Fruit fly (Drosophila melanogaster) whole organism, embryonic: ENCODE results near the gene Cht2.

Source experiments
- Adf1 ChIP-seq: fragments of 200-800 bp; sonication (Bioruptor generic); IDR thresholded peaks from 2 replicates; pipeline ENCODE4 v1.3.6; 2022; ENCODE audit warnings: missing biosample characterization, missing genetic modification characterization
- Bdp1 ChIP-seq: fragments of 200-800 bp; sonication (Bioruptor generic); optimal IDR thresholded peaks from 3 replicates; lab custom pipeline; 2016; ENCODE audit warnings: missing biosample characterization, missing genetic modification characterization
- C15 ChIP-seq: fragments of 200-800 bp; sonication (Bioruptor generic); IDR thresholded peaks from 3 replicates; pipeline ENCODE4 v1.3.6; 2022; ENCODE audit warnings: missing biosample characterization, missing genetic modification characterization
- CG1024 ChIP-seq: fragments of 200-800 bp; sonication (Bioruptor generic); IDR thresholded peaks from 2 replicates; pipeline ENCODE4 v1.3.6; 2022; ENCODE audit warnings: missing biosample characterization, missing genetic modification characterization
- CG10267 ChIP-seq: fragments of 200-800 bp; sonication (Bioruptor generic); optimal IDR thresholded peaks from 2 replicates; lab custom pipeline; 2018; ENCODE audit warnings: missing biosample characterization, mild to moderate bottlenecking, missing genetic modification characterization, moderate library complexity
- CG10274 ChIP-seq: fragments of 200-800 bp; sonication (Bioruptor generic); optimal IDR thresholded peaks from 3 replicates; lab custom pipeline; 2017; ENCODE audit warnings: missing biosample characterization, mild to moderate bottlenecking, missing genetic modification characterization
- CG10431 ChIP-seq: fragments of 200-800 bp; sonication (Bioruptor generic); optimal IDR thresholded peaks from 3 replicates; lab custom pipeline; 2018; ENCODE audit warnings: missing biosample characterization, mild to moderate bottlenecking, missing genetic modification characterization
- CG11504 ChIP-seq: fragments of 200-800 bp; sonication (Bioruptor generic); optimal IDR thresholded peaks from 3 replicates; lab custom pipeline; 2019; ENCODE audit warnings: missing biosample characterization, mild to moderate bottlenecking, missing genetic modification characterization, moderate library complexity
- CG13123 ChIP-seq: fragments of 200-800 bp; sonication (Bioruptor generic); optimal IDR thresholded peaks from 2 replicates; lab custom pipeline; 2016; ENCODE audit warnings: missing biosample characterization, missing genetic modification characterization
- CG13287 ChIP-seq: fragments of 200-800 bp; sonication (Bioruptor generic); IDR thresholded peaks from 2 replicates; pipeline ENCODE4 v1.3.6; 2022; ENCODE audit warnings: missing biosample characterization, missing genetic modification characterization; ENCODE audit not compliant: partially characterized antibody
- CG14441 ChIP-seq: fragments of 200-800 bp; sonication (Bioruptor generic); IDR thresholded peaks from 2 replicates; pipeline ENCODE4 v1.3.6; 2022; ENCODE audit warnings: missing biosample characterization, missing genetic modification characterization
- CG17568 ChIP-seq: fragments of 200-800 bp; sonication (Bioruptor generic); optimal IDR thresholded peaks from 2 replicates; lab custom pipeline; 2018; ENCODE audit warnings: missing biosample characterization, mild to moderate bottlenecking, missing genetic modification characterization, moderate library complexity
- CG17612 ChIP-seq: fragments of 200-800 bp; sonication (Bioruptor generic); IDR thresholded peaks from 2 replicates; pipeline ENCODE4 v1.3.6; 2022; ENCODE audit warnings: missing biosample characterization, missing genetic modification characterization
- CG17802 ChIP-seq: fragments of 200-800 bp; sonication (Bioruptor generic); optimal IDR thresholded peaks from 2 replicates; lab custom pipeline; 2018; ENCODE audit warnings: missing biosample characterization, mild to moderate bottlenecking, missing genetic modification characterization, moderate library complexity
- CG18011 ChIP-seq: fragments of 200-800 bp; sonication (Bioruptor generic); optimal IDR thresholded peaks from 2 replicates; lab custom pipeline; 2017; ENCODE audit warnings: missing biosample characterization, missing genetic modification characterization, mild to moderate bottlenecking, moderate library complexity, missing genotype
- CG18764 ChIP-seq: fragments of 200-800 bp; sonication (Bioruptor generic); optimal IDR thresholded peaks from 3 replicates; lab custom pipeline; 2016; ENCODE audit warnings: missing biosample characterization, missing genetic modification characterization
- CG2120 ChIP-seq: fragments of 200-800 bp; sonication (Bioruptor generic); optimal IDR thresholded peaks from 3 replicates; lab custom pipeline; 2016; ENCODE audit warnings: missing biosample characterization, missing genetic modification characterization
- CG2678 ChIP-seq: fragments of 200-800 bp; sonication (Bioruptor generic); optimal IDR thresholded peaks from 3 replicates; lab custom pipeline; 2019; ENCODE audit warnings: missing biosample characterization, mild to moderate bottlenecking, missing genetic modification characterization, moderate library complexity
- CG34422 ChIP-seq: fragments of 200-800 bp; sonication (Bioruptor generic); IDR thresholded peaks from 3 replicates; pipeline ENCODE4 v1.3.6; 2022; ENCODE audit warnings: missing biosample characterization, missing genetic modification characterization
- CG4282 ChIP-seq: fragments of 200-800 bp; sonication (Bioruptor generic); optimal IDR thresholded peaks from 2 replicates; lab custom pipeline; 2016; ENCODE audit warnings: missing biosample characterization, missing genetic modification characterization
- CG5180 ChIP-seq: fragments of 200-800 bp; sonication (Bioruptor generic); optimal IDR thresholded peaks from 3 replicates; lab custom pipeline; 2017; ENCODE audit warnings: missing biosample characterization, missing genetic modification characterization, mild to moderate bottlenecking, moderate library complexity, missing genetic modification reagents
- CG6175 ChIP-seq: fragments of 200-800 bp; sonication (Bioruptor generic); IDR thresholded peaks from 3 replicates; pipeline ENCODE4 v1.3.6; 2022; ENCODE audit warnings: missing biosample characterization, missing genetic modification characterization
- CG6854 ChIP-seq: fragments of 200-800 bp; sonication (Bioruptor generic); optimal IDR thresholded peaks from 3 replicates; lab custom pipeline; 2017; ENCODE audit warnings: missing biosample characterization, mild to moderate bottlenecking, missing genetic modification characterization
- CG7372 ChIP-seq: fragments of 200-800 bp; sonication (Bioruptor generic); IDR thresholded peaks from 2 replicates; pipeline ENCODE4 v1.3.6; 2022; ENCODE audit warnings: missing biosample characterization, missing genetic modification characterization
- CG7786 ChIP-seq: fragments of 200-800 bp; sonication (Bioruptor generic); optimal IDR thresholded peaks from 2 replicates; lab custom pipeline; 2016; ENCODE audit warnings: missing biosample characterization, missing genetic modification characterization
- CG7839 ChIP-seq: fragments of 200-800 bp; sonication (Bioruptor generic); optimal IDR thresholded peaks from 3 replicates; lab custom pipeline; 2018; ENCODE audit warnings: missing biosample characterization, mild to moderate bottlenecking, missing genetic modification characterization, moderate library complexity
- CG8281 ChIP-seq: fragments of 200-800 bp; sonication (Bioruptor generic); optimal IDR thresholded peaks from 2 replicates; lab custom pipeline; 2018; ENCODE audit warnings: missing biosample characterization, mild to moderate bottlenecking, missing genetic modification characterization, moderate library complexity
- CkIIα-i1 ChIP-seq: fragments of 200-800 bp; sonication (Bioruptor generic); IDR thresholded peaks from 2 replicates; pipeline ENCODE4 v1.3.6; 2022; ENCODE audit warnings: missing biosample characterization, missing genetic modification characterization
- Fer1 ChIP-seq: fragments of 200-800 bp; sonication (Bioruptor generic); optimal IDR thresholded peaks from 2 replicates; lab custom pipeline; 2017; ENCODE audit warnings: missing biosample characterization, mild to moderate bottlenecking, missing genetic modification characterization
- Fer3 ChIP-seq: fragments of 200-800 bp; sonication (Bioruptor generic); optimal IDR thresholded peaks from 2 replicates; lab custom pipeline; 2018; ENCODE audit warnings: missing biosample characterization, mild to moderate bottlenecking, missing genetic modification characterization, moderate library complexity
- Hmx ChIP-seq: fragments of 200-800 bp; sonication (Bioruptor generic); optimal IDR thresholded peaks from 2 replicates; lab custom pipeline; 2016; ENCODE audit warnings: missing biosample characterization, missing genetic modification characterization
- Max ChIP-seq: fragments of 200-800 bp; sonication (Bioruptor generic); optimal IDR thresholded peaks from 2 replicates; lab custom pipeline; 2016; ENCODE audit warnings: missing biosample characterization, mild to moderate bottlenecking, missing genetic modification characterization
- NC2α ChIP-seq: fragments of 200-800 bp; sonication (Bioruptor generic); optimal IDR thresholded peaks from 2 replicates; lab custom pipeline; 2016; ENCODE audit warnings: missing biosample characterization, missing genetic modification characterization
- NK7.1 ChIP-seq: fragments of 200-800 bp; sonication (Bioruptor generic); optimal IDR thresholded peaks from 3 replicates; lab custom pipeline; 2016; ENCODE audit warnings: missing biosample characterization, missing genetic modification characterization
- Xrp1 ChIP-seq: fragments of 200-800 bp; sonication (Bioruptor generic); IDR thresholded peaks from 2 replicates; pipeline ENCODE4 v1.3.6; 2022; ENCODE audit warnings: missing biosample characterization, missing genetic modification characterization
- ash1 ChIP-seq: fragments of 200-800 bp; sonication (Bioruptor generic); optimal IDR thresholded peaks from 2 replicates; lab custom pipeline; 2018; ENCODE audit warnings: missing biosample characterization, mild to moderate bottlenecking, missing genetic modification characterization
- az2 ChIP-seq: fragments of 200-800 bp; sonication (Bioruptor generic); optimal IDR thresholded peaks from 3 replicates; lab custom pipeline; 2016; ENCODE audit warnings: missing biosample characterization, missing genetic modification characterization
- cg ChIP-seq: fragments of 200-800 bp; sonication (Bioruptor generic); optimal IDR thresholded peaks from 3 replicates; lab custom pipeline; 2019; ENCODE audit warnings: missing biosample characterization, mild to moderate bottlenecking, missing genetic modification characterization, moderate library complexity
- chif ChIP-seq, 2 experiments: fragments of 200-800 bp; sonication (Bioruptor generic); optimal IDR thresholded peaks; 3 replicates each; lab custom pipeline; 2016; ENCODE audit warnings: missing biosample characterization in 2 of 2, missing genetic modification characterization in 2 of 2
- esg ChIP-seq: fragments of 200-800 bp; sonication (Bioruptor generic); conservative IDR thresholded peaks from 2 replicates; pipeline ENCODE4 v1.3.6; 2022; ENCODE audit warnings: missing biosample characterization, missing genetic modification characterization
- eve ChIP-seq, 2 experiments: fragments of >200 bp; optimal IDR thresholded peaks; 2 replicates each; lab custom pipeline; 2017; ENCODE audit warnings: missing biosample characterization in 2 of 2, missing genetic modification characterization in 2 of 2
- fd102C ChIP-seq: fragments of 200-800 bp; sonication (Bioruptor generic); optimal IDR thresholded peaks from 2 replicates; lab custom pipeline; 2018; ENCODE audit warnings: missing biosample characterization, mild to moderate bottlenecking, missing genetic modification characterization, moderate library complexity
- oc ChIP-seq: fragments of 200-800 bp; sonication (Bioruptor generic); optimal IDR thresholded peaks from 2 replicates; lab custom pipeline; 2018; ENCODE audit warnings: missing biosample characterization, mild to moderate bottlenecking, missing genetic modification characterization, moderate library complexity
- org-1 ChIP-seq: fragments of 200-800 bp; sonication (Bioruptor generic); optimal IDR thresholded peaks from 2 replicates; lab custom pipeline; 2017; ENCODE audit warnings: missing biosample characterization, missing genetic modification characterization
- otp ChIP-seq: fragments of 200-800 bp; sonication (Bioruptor generic); IDR thresholded peaks from 3 replicates; pipeline ENCODE4, ENCODE4 v1.3.6; 2022; ENCODE audit warnings: missing biosample characterization, missing genetic modification characterization
- pzg ChIP-seq: fragments of 200-800 bp; sonication (Bioruptor generic); optimal IDR thresholded peaks from 3 replicates; lab custom pipeline; 2018; ENCODE audit warnings: missing biosample characterization, mild to moderate bottlenecking, missing genetic modification characterization, moderate library complexity
- repo ChIP-seq: fragments of 200-800 bp; sonication (Bioruptor generic); optimal IDR thresholded peaks from 2 replicates; lab custom pipeline; 2016; ENCODE audit warnings: missing biosample characterization, missing genetic modification characterization
- schlank ChIP-seq: fragments of 200-800 bp; sonication (Bioruptor generic); optimal IDR thresholded peaks from 2 replicates; lab custom pipeline; 2018; ENCODE audit warnings: missing biosample characterization, mild to moderate bottlenecking, missing genetic modification characterization
- wdn ChIP-seq: fragments of 200-800 bp; sonication (Bioruptor generic); IDR thresholded peaks from 2 replicates; pipeline ENCODE4 v1.3.6; 2022; ENCODE audit warnings: missing biosample characterization, missing genetic modification characterization

Gene Cht2

dm6 chr3L:1740129-1740975 lies 15.4 kb downstream of the Cht2 start (continued):
- TF ChIP-seq CG10274 (no peak), CG2678 (tag; lab: Kevin White, UChicago) (peak; percentile 66), fd102C (GFP tag; lab: Kevin White, UChicago) (no peak), az2 (peak; percentile 65), CG14441 (GFP tag; lab: Robert Waterston, UW) (peak; percentile 90), oc (tag; lab: Kevin White, UChicago) (peak; percentile 35), chif (GFP tag; optimal IDR thresholded peaks at IDR 0.05; lab: Kevin White, UChicago) (peak; percentile 44 to 61), CG5180 (GFP tag; lab: Kevin White, UChicago) (no peak), CG10267 (peak; percentile 19), Max (GFP tag; lab: Kevin White, UChicago) (no peak), eve (GFP tag; optimal IDR thresholded peaks at IDR 0.05; lab: Kevin White, UChicago) (no peak), Adf1 (GFP tag; lab: Robert Waterston, UW) (no peak), cg (GFP tag; lab: Kevin White, UChicago) (no peak), C15 (GFP tag; lab: Robert Waterston, UW) (peak; percentile 42; the same call in 1 of the 3 replicates), Fer1 (GFP tag; lab: Kevin White, UChicago) (no peak), NK7.1 (GFP tag; lab: Kevin White, UChicago) (peak; percentile 21), CG7839 (tag; lab: Kevin White, UChicago) (peak; percentile 59), CG17802 (no peak), CG11504 (tag; lab: Kevin White, UChicago) (no peak), CG6175 (GFP tag; lab: Robert Waterston, UW) (no peak), CG2120 (GFP tag; lab: Kevin White, UChicago) (peak; percentile 74), esg (GFP tag; lab: Robert Waterston, UW) (peak; percentile 75), CG7786 (GFP tag; lab: Kevin White, UChicago) (peak; percentile 69), CG17612 (GFP tag; lab: Robert Waterston, UW) (0 out of 2 replicates have a peak, but pooled peaks have one; percentile 35), CG13287 (GFP tag; lab: Robert Waterston, UW) (no peak), Bdp1 (GFP tag; lab: Kevin White, UChicago) (no peak), CG13123 (GFP tag; lab: Kevin White, UChicago) (peak; percentile 22), Fer3 (peak; percentile 66), CG1024 (no peak), Xrp1 (peak; percentile 63), NC2α (no peak), otp (GFP tag; lab: Robert Waterston, UW) (peak; percentile 54; the same call in 1 of the 3 replicates), CG7372 (peak; percentile 58), CkIIα-i1 (no peak), CG17568 (GFP tag; lab: Kevin White, UChicago) (no peak), pzg (GFP tag; lab: Kevin White, UChicago) (no peak), CG18764 (GFP tag; lab: Kevin White, UChicago) (no peak), wdn (GFP tag; lab: Robert Waterston, UW) (peak; percentile 66), ash1 (GFP tag; lab: Kevin White, UChicago) (no peak), CG10431 (GFP tag; lab: Kevin White, UChicago) (no peak), schlank (tag; lab: Kevin White, UChicago) (peak; percentile 18), CG34422 (GFP tag; lab: Robert Waterston, UW) (peak; percentile 80; the same call in 2 of the 3 replicates), org-1 (GFP tag; lab: Kevin White, UChicago) (peak; percentile 31), Hmx (peak; percentile 46), CG18011 (no peak), CG6854 (GFP tag; lab: Kevin White, UChicago) (no peak), repo (GFP tag; lab: Kevin White, UChicago) (no peak), CG8281 (no peak), CG4282 (GFP tag; lab: Kevin White, UChicago) (no peak)
